Worm (Caenorhabditis elegans) whole organism, L1 larva: Measurements from ENCODE around the gene F41H10.5.

Experiments
- C04F5.9 ChIP-seq: sonication (generic microtip); optimal IDR thresholded peaks from 2 replicates; lab custom pipeline; 2016; ENCODE audit warnings: missing genetic modification characterization, missing compliant biosample characterization
- fos-1 ChIP-seq: fragments of 150-350 bp; optimal IDR thresholded peaks from 2 replicates; lab custom pipeline; 2014; ENCODE audit warnings: missing biosample characterization, missing genetic modification characterization
- hlh-4 ChIP-seq: sonication (generic microtip); optimal IDR thresholded peaks from 2 replicates; lab custom pipeline; 2016; ENCODE audit warnings: mild to moderate bottlenecking, missing genetic modification characterization, missing compliant biosample characterization
- lir-3 ChIP-seq: sonication (generic microtip); optimal IDR thresholded peaks from 2 replicates; lab custom pipeline; 2016; ENCODE audit warnings: mild to moderate bottlenecking, missing genetic modification characterization, moderate library complexity, missing compliant biosample characterization; ENCODE audit not compliant: poor library complexity
- mep-1 ChIP-seq: fragments of 150-350 bp; optimal IDR thresholded peaks from 2 replicates; lab custom pipeline; 2014; ENCODE audit warnings: missing biosample characterization, missing genetic modification characterization
- nhr-85 ChIP-seq: sonication (generic microtip); peaks from one replicate; lab custom pipeline; 2016; ENCODE audit warnings: missing genetic modification characterization, inconsistent platforms, missing compliant biosample characterization
- swsn-7 ChIP-seq: sonication (generic microtip); optimal IDR thresholded peaks from 2 replicates; lab custom pipeline; 2016; ENCODE audit warnings: missing genetic modification characterization, missing compliant biosample characterization
- ztf-4 ChIP-seq: fragments of 150-350 bp; optimal IDR thresholded peaks from 2 replicates; lab custom pipeline; 2014; ENCODE audit warnings: missing biosample characterization, missing genetic modification characterization

ce11 chrIV:5353364-5353763 lies 7.3 kb upstream of the F41H10.5 start, which contains the start of gene Y4C6B.7:
- no peak for TF ChIP-seq hlh-4 (tag; lab: Kevin White, UChicago)
- no peak for TF ChIP-seq mep-1 (tag; lab: Kevin White, UChicago)
- TF ChIP-seq ztf-4 (tag; lab: Kevin White, UChicago), result no peak
- TF ChIP-seq lir-3 (tag; lab: Kevin White, UChicago), result no peak
- no peak for TF ChIP-seq nhr-85 (tag; lab: Kevin White, UChicago)
- no peak for TF ChIP-seq swsn-7 (tag; lab: Kevin White, UChicago)
- no peak for TF ChIP-seq fos-1 (tag; lab: Kevin White, UChicago)
- no peak for TF ChIP-seq C04F5.9 (tag; lab: Kevin White, UChicago)
